Worm (Caenorhabditis elegans) whole organism, early embryonic: ENCODE data around the gene T11G6.5.

Source experiments
- F13C5.2 ChIP-seq: sonication (generic microtip); optimal IDR thresholded peaks from 2 replicates; lab custom pipeline; 2017; ENCODE audit warnings: mild to moderate bottlenecking, missing genetic modification characterization, inconsistent platforms, missing compliant biosample characterization
- aly-1 ChIP-seq: sonication (generic microtip); optimal IDR thresholded peaks from 2 replicates; lab custom pipeline; 2016; ENCODE audit warnings: missing genetic modification characterization, missing compliant biosample characterization
- ama-1 ChIP-seq: fragments of 150-350 bp; optimal IDR thresholded peaks from 2 replicates; lab custom pipeline; 2014
- ceh-36 ChIP-seq: sonication (generic microtip); optimal IDR thresholded peaks from 2 replicates; lab custom pipeline; 2016; ENCODE audit warnings: missing genetic modification characterization, inconsistent platforms, missing compliant biosample characterization
- hmbx-1 ChIP-seq: sonication (generic microtip); optimal IDR thresholded peaks from 2 replicates; lab custom pipeline; 2016; ENCODE audit warnings: mild to moderate bottlenecking, missing genetic modification characterization, missing compliant biosample characterization
- hmg-4 ChIP-seq: fragments of 200-800 bp; sonication (Bioruptor generic); optimal IDR thresholded peaks from 2 replicates; lab custom pipeline; 2018; ENCODE audit warnings: mild to moderate bottlenecking, missing genetic modification characterization, missing compliant biosample characterization
- scrt-1 ChIP-seq: fragments of 200-800 bp; sonication (Bioruptor generic); IDR thresholded peaks from 2 replicates; pipeline ENCODE4 v1.3.6; 2022; ENCODE audit warnings: missing genetic modification characterization, missing compliant biosample characterization
- sea-1 ChIP-seq: fragments of 200-800 bp; sonication (Bioruptor generic); conservative IDR thresholded peaks from 2 replicates; pipeline ENCODE4 v1.3.6; 2022; ENCODE audit warnings: missing genetic modification characterization, missing compliant biosample characterization

ce11 chrIV:10887285-10887684, 44.7 kb upstream of the T11G6.5 start, which contains the start of gene F13E9.16:
- TF ChIP-seq aly-1: no peak
- no peak for TF ChIP-seq ceh-36 (tag; lab: Kevin White, UChicago)
- TF ChIP-seq sea-1: no peak
- no peak for TF ChIP-seq hmbx-1
- TF ChIP-seq ama-1 (lab: Kevin White, UChicago): no peak
- TF ChIP-seq hmg-4 (GFP tag; lab: Kevin White, UChicago): no peak
- TF ChIP-seq F13C5.2 (tag; lab: Kevin White, UChicago): no peak
- no peak for TF ChIP-seq scrt-1 (GFP tag; lab: Robert Waterston, UW)
